Fruit fly (Drosophila melanogaster): ENCODE results near the gene CG5004.

CG5004 gene

DNA sequence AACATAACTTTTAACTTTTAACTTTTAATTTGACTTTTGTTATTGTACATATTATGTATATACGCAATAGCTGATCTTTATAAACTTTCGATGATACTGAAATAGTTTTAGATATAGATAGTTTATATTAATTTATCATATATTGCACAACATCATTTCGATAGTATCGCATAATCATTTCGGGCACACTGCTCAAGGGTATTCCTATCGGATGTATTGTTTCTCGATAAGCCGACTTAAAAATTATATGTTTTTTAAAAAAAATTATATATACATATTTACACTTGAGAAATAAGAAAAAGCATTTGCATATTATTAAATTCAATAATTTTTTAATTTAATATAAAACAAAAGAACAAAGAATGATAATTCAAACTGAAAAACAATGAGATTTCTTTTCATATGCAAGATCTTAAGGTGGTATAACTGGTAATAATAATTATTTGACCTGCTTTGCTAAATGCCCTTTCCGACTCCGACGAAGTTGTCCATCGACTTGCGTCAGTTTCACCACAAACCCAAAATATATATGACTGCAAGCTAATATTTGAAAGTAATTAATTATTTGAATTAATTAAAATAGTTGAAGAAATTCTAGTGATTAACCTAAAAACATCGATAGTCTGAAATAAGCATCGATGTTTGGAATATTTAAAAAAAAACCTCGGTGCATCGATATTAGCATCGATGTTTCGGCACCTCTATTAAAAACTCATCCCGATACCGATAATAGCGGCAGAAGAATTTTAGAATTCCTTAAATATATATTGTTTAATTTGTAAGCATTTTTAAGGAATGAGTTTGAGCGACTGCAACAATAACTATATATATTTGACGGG is 29.0 kb upstream of the CG5004 start, which contains the start of gene CG4949 (continued):
- TF ChIP-seq Ssrp (tag; optimal IDR thresholded peaks at IDR 0.05), result peak; percentile 7
- no peak for TF ChIP-seq CG43689 (GFP tag; IDR thresholded peaks at IDR 0.05)
- TF ChIP-seq mld (GFP tag; IDR thresholded peaks at IDR 0.05; ENCODE audit: partially characterized antibody), result peak; percentile 87
- peak; percentile 7 for TF ChIP-seq CG10267 (tag; optimal IDR thresholded peaks at IDR 0.05)
- TF ChIP-seq chinmo (GFP tag; IDR thresholded peaks at IDR 0.05; ENCODE audit: partially characterized antibody), result peak; percentile 96
- peak; percentile 36 for TF ChIP-seq pzg (GFP tag; optimal IDR thresholded peaks at IDR 0.05)
- no peak for TF ChIP-seq Antp (GFP tag; optimal IDR thresholded peaks at IDR 0.05)
- no peak for TF ChIP-seq CG1647 (GFP tag; optimal IDR thresholded peaks at IDR 0.05)
- TF ChIP-seq gsb-n (tag; optimal IDR thresholded peaks at IDR 0.05), result no peak
- no peak for TF ChIP-seq onecut (GFP tag; IDR thresholded peaks at IDR 0.05)
- TF ChIP-seq CG12391 (tag; optimal IDR thresholded peaks at IDR 0.05), result peak; percentile 21
- peak; percentile 86 for TF ChIP-seq hbn (GFP tag; IDR thresholded peaks at IDR 0.05; ENCODE audit: partially characterized antibody)
- TF ChIP-seq knrl (GFP tag; IDR thresholded peaks at IDR 0.05; ENCODE audit: partially characterized antibody), result peak; percentile 85
- no peak for TF ChIP-seq ind (GFP tag; optimal IDR thresholded peaks at IDR 0.05)
- TF ChIP-seq wdn (GFP tag; IDR thresholded peaks at IDR 0.05), result no peak
- peak in 1 of 2 experiments; percentile 48 for TF ChIP-seq Hr51 (GFP tag; optimal IDR thresholded peaks at IDR 0.05)
- no peak for TF ChIP-seq pfk (GFP tag; optimal IDR thresholded peaks at IDR 0.05)
- TF ChIP-seq CG42726 (GFP tag; IDR thresholded peaks at IDR 0.05; ENCODE audit: partially characterized antibody), result peak; percentile 85
- peak; percentile 87 for TF ChIP-seq ato (GFP tag; IDR thresholded peaks at IDR 0.05; ENCODE audit: partially characterized antibody)
- no peak for TF ChIP-seq Hr39 (optimal IDR thresholded peaks at IDR 0.05)
- TF ChIP-seq cas (GFP tag; IDR thresholded peaks at IDR 0.05), result no peak
- TF ChIP-seq Mes4 (GFP tag; optimal IDR thresholded peaks at IDR 0.05), result no peak
- peak; percentile 17; the same call in 1 of the 2 replicates for TF ChIP-seq E2f2 (GFP tag; IDR thresholded peaks at IDR 0.05)
- no peak for TF ChIP-seq CG9609 (GFP tag; optimal IDR thresholded peaks at IDR 0.05)
- TF ChIP-seq CG13894 (tag; optimal IDR thresholded peaks at IDR 0.05), result no peak
- TF ChIP-seq Oli (tag; optimal IDR thresholded peaks at IDR 0.05), result no peak
- TF ChIP-seq phol (tag; optimal IDR thresholded peaks at IDR 0.05), result peak; percentile 11
- no peak for TF ChIP-seq Dip2 (GFP tag; IDR thresholded peaks at IDR 0.05)
- peak; percentile 82 for TF ChIP-seq Dll (GFP tag; IDR thresholded peaks at IDR 0.05; ENCODE audit: partially characterized antibody)
- TF ChIP-seq stwl (tag; optimal IDR thresholded peaks at IDR 0.05), result peak; percentile 42
- TF ChIP-seq rib (GFP tag; IDR thresholded peaks at IDR 0.05), result no peak
- peak; percentile 90 for TF ChIP-seq bbx (GFP tag; IDR thresholded peaks at IDR 0.05; ENCODE audit: partially characterized antibody)
- TF ChIP-seq CG2129 (GFP tag; IDR thresholded peaks at IDR 0.05; ENCODE audit: partially characterized antibody), result peak; percentile 44
- TF ChIP-seq Meics (GFP tag; optimal IDR thresholded peaks at IDR 0.05), result peak; percentile 2
- peak; percentile 85 for TF ChIP-seq CG14860 (GFP tag; IDR thresholded peaks at IDR 0.05; ENCODE audit: partially characterized antibody)
- peak; percentile 14 for TF ChIP-seq CG8924 (tag; optimal IDR thresholded peaks at IDR 0.05)
- TF ChIP-seq BEAF-32 (GFP tag; optimal IDR thresholded peaks at IDR 0.05), result peak; percentile 76
- no peak for TF ChIP-seq nom (GFP tag; optimal IDR thresholded peaks at IDR 0.05)
- no peak for TF ChIP-seq dm (GFP tag; optimal IDR thresholded peaks at IDR 0.05)
- peak; percentile 21 for TF ChIP-seq CG2712 (tag; optimal IDR thresholded peaks at IDR 0.05)
- no peak for TF ChIP-seq Ets97D (GFP tag; optimal IDR thresholded peaks at IDR 0.05)
- peak; percentile 16 for TF ChIP-seq CG10147 (GFP tag; optimal IDR thresholded peaks at IDR 0.05)
- TF ChIP-seq prd (optimal IDR thresholded peaks at IDR 0.05), result no peak
- peak; percentile 29; the same call in 1 of the 3 replicates for TF ChIP-seq prd (GFP tag; IDR thresholded peaks at IDR 0.05)
- TF ChIP-seq CG10321 (GFP tag; IDR thresholded peaks at IDR 0.05), result no peak
- no peak for TF ChIP-seq sisA (GFP tag; IDR thresholded peaks at IDR 0.05)
- peak; percentile 18 for TF ChIP-seq CG10209 (GFP tag; optimal IDR thresholded peaks at IDR 0.05)
- no peak for TF ChIP-seq Bdp1 (GFP tag; optimal IDR thresholded peaks at IDR 0.05)

Measured in whole organism, embryonic.